Worm (Caenorhabditis elegans) whole organism, late embryonic: ENCODE results near the gene spe-44.

ENCODE experiments used
- ceh-19 ChIP-seq: fragments of 200-800 bp; sonication (Bioruptor generic); optimal IDR thresholded peaks from 2 replicates; lab custom pipeline; 2018; ENCODE audit warnings: mild to moderate bottlenecking, missing genetic modification characterization, missing compliant biosample characterization
- fkh-10 ChIP-seq: fragments of 150-350 bp; optimal IDR thresholded peaks from 2 replicates; lab custom pipeline; 2014; ENCODE audit warnings: missing biosample characterization, missing genetic modification reagents, missing genetic modification characterization
- hlh-13 ChIP-seq: fragments of 200-800 bp; sonication (Bioruptor generic); optimal IDR thresholded peaks from 2 replicates; lab custom pipeline; 2018; ENCODE audit warnings: mild to moderate bottlenecking, missing genetic modification characterization, missing compliant biosample characterization
- hlh-30 ChIP-seq: sonication (generic microtip); optimal IDR thresholded peaks from 2 replicates; lab custom pipeline; 2017; ENCODE audit warnings: antibody characterized with exemption, missing genetic modification characterization, missing compliant biosample characterization; ENCODE audit not compliant: insufficient read depth
- nfya-1 ChIP-seq: sonication (generic microtip); optimal IDR thresholded peaks from 2 replicates; lab custom pipeline; 2017; ENCODE audit warnings: missing genetic modification characterization, mild to moderate bottlenecking, missing compliant biosample characterization, antibody characterized with exemption, moderate library complexity
- nhr-11 ChIP-seq: fragments of 150-350 bp; optimal IDR thresholded peaks from 2 replicates; lab custom pipeline; 2014; ENCODE audit warnings: missing biosample characterization, missing genetic modification characterization

DNA sequence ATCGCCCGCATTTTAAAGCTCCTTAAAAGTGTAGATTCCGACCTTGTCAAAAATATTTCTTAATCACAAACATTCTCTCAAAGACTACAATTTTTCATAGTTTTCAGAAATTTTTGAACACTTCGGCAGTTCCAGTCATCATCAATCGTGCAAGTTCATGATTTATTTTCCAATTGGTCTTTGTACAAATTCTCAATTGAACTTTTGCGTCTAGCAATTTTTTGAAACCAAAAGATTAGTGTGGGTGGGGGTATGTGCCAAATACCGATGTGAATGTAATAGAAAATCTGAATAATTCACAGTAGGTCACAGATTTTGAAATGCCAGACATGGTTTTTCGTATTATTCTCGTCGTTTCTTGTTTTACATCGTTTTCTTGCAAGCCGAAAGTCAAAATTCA lies 15.7 kb downstream of the spe-44 start, which contains the start of gene clec-185:
- TF ChIP-seq fkh-10 (GFP tag; lab: Kevin White, UChicago) = no peak
- no peak for TF ChIP-seq hlh-30 (tag; lab: Kevin White, UChicago)
- TF ChIP-seq hlh-13 (GFP tag; lab: Kevin White, UChicago) = no peak
- TF ChIP-seq ceh-19 = no peak
- no peak for TF ChIP-seq nhr-11
- no peak for TF ChIP-seq nfya-1 (tag; lab: Kevin White, UChicago)
